Worm (Caenorhabditis elegans) whole organism, L4 larva: ENCODE data around the gene ccnk-1.

Experiments
- D1046.2 ChIP-seq: fragments of 200-800 bp; sonication (Bioruptor generic); IDR thresholded peaks from 2 replicates; pipeline ENCODE4 v1.3.6; 2022; ENCODE audit warnings: missing genetic modification characterization, missing compliant biosample characterization
- F26F4.8 ChIP-seq: fragments of 200-800 bp; sonication (Bioruptor generic); conservative IDR thresholded peaks from 2 replicates; pipeline ENCODE4 v1.3.6; 2022; ENCODE audit warnings: missing genetic modification characterization, missing compliant biosample characterization
- T26A8.4 ChIP-seq: fragments of 200-800 bp; sonication (Bioruptor generic); IDR thresholded peaks from 2 replicates; pipeline ENCODE4 v1.3.6; 2022; ENCODE audit warnings: missing genetic modification characterization, missing compliant biosample characterization
- Y48G9A.11 ChIP-seq: fragments of 200-800 bp; sonication (Bioruptor generic); IDR thresholded peaks from 2 replicates; pipeline ENCODE4 v1.3.6; 2022; ENCODE audit warnings: missing genetic modification reagents, missing genetic modification characterization, missing compliant biosample characterization
- Y5F2A.4 ChIP-seq: fragments of 200-800 bp; sonication (Bioruptor generic); optimal IDR thresholded peaks from 2 replicates; lab custom pipeline; 2018; ENCODE audit warnings: mild to moderate bottlenecking, missing genetic modification characterization, missing compliant biosample characterization
- aha-1 ChIP-seq: fragments of 150-350 bp; peaks from one replicate; lab custom pipeline; 2014; ENCODE audit warnings: missing biosample characterization, missing genetic modification characterization
- ama-1 ChIP-seq: fragments of 150-350 bp; optimal IDR thresholded peaks from 2 replicates; lab custom pipeline; 2014; ENCODE audit warnings: inconsistent platforms, mixed read lengths
- ceh-20 ChIP-seq: fragments of 200-800 bp; sonication (Bioruptor generic); IDR thresholded peaks from 2 replicates; pipeline ENCODE4 v1.3.6; 2022; ENCODE audit warnings: missing genetic modification reagents, missing genetic modification characterization, missing compliant biosample characterization
- cey-2 ChIP-seq: sonication (generic microtip); optimal IDR thresholded peaks from 3 replicates; lab custom pipeline; 2017; ENCODE audit warnings: missing genetic modification characterization, mild to moderate bottlenecking, missing compliant biosample characterization, antibody characterized with exemption, borderline replicate concordance; ENCODE audit not compliant: insufficient read depth
- daf-19 ChIP-seq: fragments of 200-800 bp; sonication (Bioruptor generic); conservative IDR thresholded peaks from 2 replicates; pipeline ENCODE4 v1.3.6; 2022; ENCODE audit warnings: missing genetic modification characterization, missing compliant biosample characterization
- dmd-6 ChIP-seq: fragments of 200-800 bp; sonication (Bioruptor generic); IDR thresholded peaks from 2 replicates; pipeline ENCODE4 v1.3.6; 2022; ENCODE audit warnings: missing genetic modification reagents, missing genetic modification characterization, missing compliant biosample characterization
- dpl-1 ChIP-seq: fragments of 150-350 bp; optimal IDR thresholded peaks from 2 replicates; lab custom pipeline; 2014; ENCODE audit warnings: missing biosample characterization, missing genetic modification reagents, missing genetic modification characterization
- gei-8 ChIP-seq: fragments of 200-800 bp; sonication (Bioruptor generic); optimal IDR thresholded peaks from 2 replicates; lab custom pipeline; 2018; ENCODE audit warnings: mild to moderate bottlenecking, missing genetic modification characterization, missing compliant biosample characterization
- hif-1 ChIP-seq, 2 experiments: sonication (generic microtip); optimal IDR thresholded peaks; 2 replicates each; lab custom pipeline; 2016 to 2017; ENCODE audit warnings: missing compliant biosample characterization in 2 of 2, missing genetic modification characterization in 2 of 2, missing genetic modification reagents in 2 of 2, missing genotype in 2 of 2, mild to moderate bottlenecking in 1 of 2
- lin-13 ChIP-seq: fragments of 150-350 bp; optimal IDR thresholded peaks from 2 replicates; lab custom pipeline; 2014; ENCODE audit warnings: missing biosample characterization, missing genetic modification reagents, missing genetic modification characterization
- lin-29 ChIP-seq: fragments of 200-800 bp; sonication (Bioruptor generic); IDR thresholded peaks from 2 replicates; pipeline ENCODE4 v1.3.6; 2022; ENCODE audit warnings: missing genetic modification reagents, missing genetic modification characterization, missing compliant biosample characterization
- lin-39 ChIP-seq: fragments of 150-350 bp; optimal IDR thresholded peaks from 2 replicates; lab custom pipeline; 2014; ENCODE audit warnings: missing biosample characterization, missing genetic modification reagents, missing genetic modification characterization
- lsy-2 ChIP-seq, 2 experiments: fragments of 150-350 bp in 1 of 2; sonication (generic microtip) in 1 of 2; optimal IDR thresholded peaks; 2 replicates each; lab custom pipeline; 2014 to 2017; ENCODE audit warnings: missing biosample characterization in 2 of 2, missing genetic modification characterization in 2 of 2
- madf-9 ChIP-seq: fragments of 200-800 bp; sonication (Bioruptor generic); conservative IDR thresholded peaks from 2 replicates; pipeline ENCODE4 v1.3.6; 2022; ENCODE audit warnings: missing genetic modification reagents, missing genetic modification characterization, missing compliant biosample characterization
- mdl-1 ChIP-seq, 2 experiments: fragments of 150-350 bp in 1 of 2; sonication (generic microtip) in 1 of 2; optimal IDR thresholded peaks; 2 replicates each; lab custom pipeline; 2014 to 2017; ENCODE audit warnings: missing biosample characterization in 2 of 2, missing genetic modification characterization in 2 of 2
- mep-1 ChIP-seq: fragments of 150-350 bp; sonication (generic microtip); optimal IDR thresholded peaks from 3 replicates; lab custom pipeline; 2014; ENCODE audit warnings: missing biosample characterization, missing genetic modification characterization
- mxl-3 ChIP-seq: fragments of 200-800 bp; sonication (Bioruptor generic); optimal IDR thresholded peaks from 2 replicates; lab custom pipeline; 2018; ENCODE audit warnings: mild to moderate bottlenecking, missing genetic modification characterization, missing compliant biosample characterization
- nhr-28 ChIP-seq: fragments of 150-350 bp; optimal IDR thresholded peaks from 2 replicates; lab custom pipeline; 2014; ENCODE audit warnings: missing biosample characterization, missing genetic modification characterization
- nhr-48 ChIP-seq: sonication (generic microtip); optimal IDR thresholded peaks from 2 replicates; lab custom pipeline; 2016; ENCODE audit warnings: mild to moderate bottlenecking, missing genetic modification characterization, missing compliant biosample characterization
- nhr-6 ChIP-seq: fragments of 150-350 bp; optimal IDR thresholded peaks from 2 replicates; lab custom pipeline; 2014; ENCODE audit warnings: missing biosample characterization, missing genetic modification characterization
- rbr-2 ChIP-seq: sonication (generic microtip); optimal IDR thresholded peaks from 2 replicates; lab custom pipeline; 2016; ENCODE audit warnings: missing genotype, missing genetic modification characterization, missing compliant biosample characterization
- saeg-2 ChIP-seq: fragments of 200-800 bp; sonication (Bioruptor generic); IDR thresholded peaks from 2 replicates; pipeline ENCODE4 v1.3.6; 2022; ENCODE audit warnings: missing genetic modification reagents, missing genetic modification characterization, missing compliant biosample characterization
- tag-97 ChIP-seq: fragments of 200-800 bp; sonication (Bioruptor generic); IDR thresholded peaks from 2 replicates; pipeline ENCODE4 v1.3.6; 2022; ENCODE audit warnings: missing genetic modification characterization, missing compliant biosample characterization
- unc-130 ChIP-seq: sonication (generic microtip); optimal IDR thresholded peaks from 2 replicates; lab custom pipeline; 2016; ENCODE audit warnings: missing genetic modification reagents, missing genetic modification characterization, missing compliant biosample characterization
- unc-62 ChIP-seq, 3 experiments: fragments of 150-350 bp in 1 of 3; sonication (generic microtip); optimal IDR thresholded peaks in 2 of 3; peaks in 1 of 3; 1 replicate in 1 of 3; 2 replicates in 2 of 3; lab custom pipeline; 2014 to 2017; ENCODE audit warnings: missing biosample characterization in 3 of 3, missing genetic modification characterization in 3 of 3, missing genetic modification reagents in 3 of 3, missing genotype in 1 of 3

The ccnk-1 gene

DNA sequence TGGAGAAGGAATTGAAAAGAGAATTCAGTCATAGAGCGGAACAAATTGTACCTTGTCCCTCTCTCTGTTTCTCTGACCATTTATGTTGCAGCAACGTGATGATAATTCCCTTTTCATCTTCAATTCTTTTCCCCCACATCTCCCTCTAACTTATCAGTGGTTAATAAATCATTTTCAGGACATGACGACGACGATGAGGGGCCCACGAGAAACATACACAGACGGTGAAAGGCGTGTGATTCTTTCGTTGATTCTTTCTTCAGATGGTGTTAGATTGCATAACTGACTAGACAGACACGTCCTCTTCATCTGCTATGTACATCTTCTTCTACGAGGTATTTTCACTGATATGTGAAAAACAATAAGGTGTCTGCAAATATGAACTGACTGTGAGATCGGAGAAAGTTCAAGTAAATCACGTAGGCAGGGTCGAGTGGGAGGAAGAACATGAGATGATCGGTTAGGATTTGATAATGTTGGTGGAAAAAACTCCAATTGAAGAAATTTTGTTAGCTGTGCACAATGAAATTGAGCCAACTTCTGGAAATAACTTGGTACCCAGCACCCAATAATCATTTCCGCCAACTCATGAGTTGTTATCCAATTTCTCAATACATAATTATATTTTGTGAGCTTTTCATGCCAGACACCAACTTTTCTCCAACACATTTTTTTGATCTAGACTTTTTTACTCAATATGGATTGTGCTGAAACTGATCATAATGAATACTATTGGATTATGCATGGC lies 48.4 kb downstream of the ccnk-1 start, which contains the start of gene srh-17 (continued):
- TF ChIP-seq unc-62 (GFP tag; optimal IDR thresholded peaks at IDR 0.05 in 1 of 2; lab: Kevin White, UChicago): peak in 1 of 2 experiments; percentile 72
- TF ChIP-seq unc-62 (tag; optimal IDR thresholded peaks at IDR 0.05; lab: Kevin White, UChicago): no peak
- TF ChIP-seq Y48G9A.11: no peak
- TF ChIP-seq F26F4.8 (GFP tag; lab: Robert Waterston, UW): no peak
- peak; percentile 90 for TF ChIP-seq nhr-48 (tag; lab: Kevin White, UChicago)
- peak; percentile 93 for TF ChIP-seq mxl-3 (GFP tag; lab: Kevin White, UChicago)
- no peak for TF ChIP-seq Y5F2A.4
- TF ChIP-seq ceh-20 (GFP tag; lab: Robert Waterston, UW): peak; percentile 65; the same call in 1 of the 2 replicates
- no peak for TF ChIP-seq saeg-2 (GFP tag; lab: Robert Waterston, UW)
- TF ChIP-seq D1046.2: no peak
- no peak for TF ChIP-seq T26A8.4
- TF ChIP-seq tag-97: no peak
- TF ChIP-seq dmd-6: peak; percentile 49
- TF ChIP-seq nhr-6 (tag; lab: Kevin White, UChicago): peak; percentile 5
- TF ChIP-seq aha-1 (tag; lab: Kevin White, UChicago): peak; percentile 92
- TF ChIP-seq nhr-28 (tag; lab: Kevin White, UChicago): peak; percentile 71

DNA sequence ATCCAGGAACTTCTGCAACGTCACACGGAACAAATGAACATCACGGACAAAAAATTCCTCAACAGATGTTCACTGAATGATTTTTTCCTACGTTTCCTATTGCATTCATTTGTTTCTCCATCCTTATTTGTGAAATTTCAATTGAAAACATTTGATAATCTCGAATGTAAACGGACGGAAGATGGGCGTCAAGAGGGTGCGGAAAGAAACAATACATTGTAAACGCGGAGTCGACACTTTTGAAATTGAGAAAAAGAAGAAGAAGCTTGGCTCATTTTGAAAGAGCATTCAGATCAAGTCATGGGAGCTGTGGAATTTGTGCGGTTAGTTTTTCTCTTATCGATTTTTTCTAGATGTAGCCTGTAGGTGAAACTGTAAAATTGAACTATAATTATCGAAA lies 50.7 kb downstream of the ccnk-1 start, which contains the start of gene C47E8.9:
C47E8.9 (plus strand) TSS at position 301 of the 400 bp plus-strand sequence.
- TF ChIP-seq unc-130: no peak
- no peak for TF ChIP-seq ama-1 (lab: Kevin White, UChicago)
- TF ChIP-seq cey-2 (tag; lab: Kevin White, UChicago): no peak
- TF ChIP-seq ceh-20 (GFP tag; lab: Robert Waterston, UW): no peak
- no peak for TF ChIP-seq unc-62 (GFP tag; optimal IDR thresholded peaks at IDR 0.05 in 1 of 2; lab: Kevin White, UChicago)
- TF ChIP-seq unc-62 (tag; optimal IDR thresholded peaks at IDR 0.05; lab: Kevin White, UChicago): no peak
- no peak for TF ChIP-seq rbr-2 (tag; lab: Kevin White, UChicago)
- no peak for TF ChIP-seq gei-8 (GFP tag; lab: Kevin White, UChicago)
- TF ChIP-seq lin-13 (GFP tag; lab: Kevin White, UChicago): no peak
- TF ChIP-seq mep-1: no peak
- TF ChIP-seq nhr-28 (tag; lab: Kevin White, UChicago): no peak
- no peak for TF ChIP-seq mdl-1 (tag; optimal IDR thresholded peaks at IDR 0.05; lab: Kevin White, UChicago)
- no peak for TF ChIP-seq hif-1 (tag; optimal IDR thresholded peaks at IDR 0.05; lab: Kevin White, UChicago)
- TF ChIP-seq madf-9 (GFP tag; lab: Robert Waterston, UW): no peak
- no peak for TF ChIP-seq dmd-6
- TF ChIP-seq lin-29: no peak
- TF ChIP-seq dpl-1 (GFP tag; lab: Kevin White, UChicago): no peak
- TF ChIP-seq nhr-6 (tag; lab: Kevin White, UChicago): no peak
- no peak for TF ChIP-seq lsy-2 (tag; optimal IDR thresholded peaks at IDR 0.05; lab: Kevin White, UChicago)
- TF ChIP-seq lin-39 (tag; lab: Kevin White, UChicago): no peak
- TF ChIP-seq daf-19 (GFP tag; lab: Robert Waterston, UW): no peak
